Fruit fly (Drosophila melanogaster): ENCODE measurements around the gene CG43219.

dm6 chr3L:21229764-21230163, 9.6 kb downstream of the CG43219 start:
- TF ChIP-seq Hand (GFP tag; optimal IDR thresholded peaks at IDR 0.05), result no peak
- no peak for TF ChIP-seq Dref (GFP tag; IDR thresholded peaks at IDR 0.05)

Measured in whole organism, embryonic.